Fruit fly (Drosophila melanogaster) whole organism, adult: Measurements from ENCODE around the gene kibra.
A peak's percentile ranks its signal among the peaks of the same experiment; 100 is the strongest.

Experiments
- CG1620 ChIP-seq: fragments of 200-800 bp; sonication (Bioruptor generic); optimal IDR thresholded peaks from 2 replicates; lab custom pipeline; 2016; ENCODE audit warnings: missing biosample characterization, missing genetic modification characterization
- CG33017 ChIP-seq: fragments of 200-800 bp; sonication (Bioruptor generic); optimal IDR thresholded peaks from 2 replicates; lab custom pipeline; 2018; ENCODE audit warnings: missing biosample characterization, mild to moderate bottlenecking, missing genetic modification characterization, moderate library complexity
- CG5204 ChIP-seq: fragments of 200-800 bp; sonication (Bioruptor generic); optimal IDR thresholded peaks from 2 replicates; lab custom pipeline; 2016; ENCODE audit warnings: missing biosample characterization, missing genetic modification characterization
- Crg-1 ChIP-seq: fragments of 200-800 bp; sonication (Bioruptor generic); optimal IDR thresholded peaks from 2 replicates; lab custom pipeline; 2016; ENCODE audit warnings: missing biosample characterization, missing genetic modification characterization
- cnc ChIP-seq, 2 experiments: fragments of >200 bp; optimal IDR thresholded peaks; 2 replicates each; lab custom pipeline; 2017

DNA sequence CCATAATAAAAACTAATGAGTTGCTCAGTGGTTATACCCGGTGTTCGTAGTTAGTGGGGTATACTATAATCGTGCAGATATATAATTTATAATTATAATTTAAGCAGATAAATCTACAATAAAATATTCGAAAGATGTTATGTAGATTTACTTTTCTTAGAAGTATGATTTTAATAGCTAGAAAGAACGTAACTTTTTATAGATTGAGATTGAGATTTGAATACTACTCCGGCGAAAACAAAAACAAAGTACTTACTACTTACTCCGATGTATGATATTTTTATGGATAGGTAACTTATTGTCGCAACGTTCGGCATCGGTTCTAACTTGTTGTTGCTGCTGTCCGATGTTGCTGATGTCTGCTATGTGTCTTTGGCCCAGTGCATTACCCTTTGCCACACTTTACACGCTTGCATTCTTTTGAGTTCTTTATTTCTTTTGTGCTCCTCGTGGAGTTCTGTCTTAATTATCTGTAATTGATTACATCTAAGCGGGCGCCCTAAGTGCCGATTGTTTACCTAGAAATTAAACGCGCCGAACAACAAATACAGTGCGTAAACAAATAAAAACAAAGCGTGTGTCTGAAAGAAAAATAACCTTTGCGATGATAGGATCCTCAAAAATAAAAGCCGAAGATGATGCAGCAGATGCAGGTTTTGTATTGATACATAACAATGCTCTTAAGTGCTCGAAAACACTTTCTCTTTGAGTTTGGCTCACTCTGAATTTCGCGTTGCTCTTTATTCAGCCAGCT, 24.4 kb upstream of the kibra start:
- no peak for TF ChIP-seq Crg-1 (GFP tag; lab: Kevin White, UChicago)
- no peak for TF ChIP-seq CG5204
- TF ChIP-seq CG33017 (tag; lab: Kevin White, UChicago), result no peak
- TF ChIP-seq CG1620 (GFP tag; lab: Kevin White, UChicago), result no peak
- peak in 1 of 2 experiments; percentile 60 for TF ChIP-seq cnc (optimal IDR thresholded peaks at IDR 0.05; lab: Kevin White, UChicago)
